Fruit fly (Drosophila melanogaster): Measurements from ENCODE around the gene otu.

DNA sequence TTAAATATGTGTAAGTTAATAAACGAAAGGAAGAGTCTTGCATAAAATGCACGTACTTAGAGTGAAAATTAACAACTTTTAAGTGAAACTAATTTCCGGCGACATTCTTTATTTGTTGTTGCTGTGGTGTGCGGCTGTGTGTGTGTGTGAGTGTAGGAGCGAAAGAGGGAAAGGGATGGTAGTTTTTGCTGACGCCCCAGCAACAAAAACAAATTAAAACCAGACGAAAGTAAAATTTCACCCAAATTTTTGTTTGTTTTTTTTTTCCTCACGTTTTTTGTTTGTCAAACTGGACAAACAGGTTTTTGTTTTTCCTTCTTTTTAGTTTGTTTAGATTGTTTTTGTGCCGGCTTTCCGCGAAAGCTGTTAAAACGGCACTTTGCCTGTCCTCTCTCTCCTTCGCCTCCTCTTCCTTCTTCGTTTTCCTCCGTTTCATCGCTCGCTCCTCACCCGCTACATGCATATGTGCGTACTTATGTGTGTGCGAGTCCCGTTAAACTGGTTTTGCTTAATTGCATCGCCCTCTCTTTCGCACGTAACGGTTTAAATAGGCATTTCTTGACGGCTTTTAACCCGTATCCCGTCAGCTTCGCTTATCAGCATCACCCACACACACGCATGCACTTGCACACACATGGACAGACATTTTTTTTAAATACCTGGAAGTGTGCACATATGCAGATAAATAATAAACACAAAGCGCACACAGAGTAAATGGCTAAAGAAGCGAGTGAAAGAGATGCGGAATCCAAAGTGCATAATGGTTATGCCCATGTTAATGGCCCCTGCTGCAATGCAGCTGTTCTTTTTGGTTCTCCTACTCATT lies 51.8 kb downstream of the otu start, which contains the start of gene Miga:
- TF ChIP-seq CG15710 (tag; optimal IDR thresholded peaks at IDR 0.05) (no peak), CG8301 (tag; optimal IDR thresholded peaks at IDR 0.05) (peak; percentile 2), CG10348 (GFP tag; IDR thresholded peaks at IDR 0.05) (no peak), EcR (GFP tag; optimal IDR thresholded peaks at IDR 0.05) (peak; percentile 92), CG9948 (tag; optimal IDR thresholded peaks at IDR 0.05) (no peak), CG32121 (GFP tag; IDR thresholded peaks at IDR 0.05) (peak; percentile 32; the same call in 1 of the 2 replicates), Pif1B (GFP tag; optimal IDR thresholded peaks at IDR 0.05) (peak; percentile 36), CG17806 (tag; optimal IDR thresholded peaks at IDR 0.05) (no peak), Snoo (tag; optimal IDR thresholded peaks at IDR 0.05) (no peak), fd96Ca (GFP tag; IDR thresholded peaks at IDR 0.05) (no peak), CG14655 (GFP tag; optimal IDR thresholded peaks at IDR 0.05) (no peak), CG34367 (tag; optimal IDR thresholded peaks at IDR 0.05) (no peak), rn (GFP tag; IDR thresholded peaks at IDR 0.05) (no peak)
